Fruit fly (Drosophila melanogaster) whole organism, embryonic: Measurements from ENCODE around the gene CG46307.

Experiments used
- B-H1 ChIP-seq: fragments of 200-800 bp; sonication (Bioruptor generic); IDR thresholded peaks from 3 replicates; pipeline ENCODE4 v1.3.6; 2022; ENCODE audit warnings: missing biosample characterization, missing genetic modification characterization
- B-H2 ChIP-seq: fragments of 200-800 bp; sonication (Bioruptor generic); optimal IDR thresholded peaks from 2 replicates; lab custom pipeline; 2018; ENCODE audit warnings: missing biosample characterization, mild to moderate bottlenecking, missing genetic modification characterization
- CG10979 ChIP-seq: fragments of 200-800 bp; sonication (Bioruptor generic); optimal IDR thresholded peaks from 2 replicates; lab custom pipeline; 2018; ENCODE audit warnings: missing biosample characterization, mild to moderate bottlenecking, missing genetic modification characterization, moderate library complexity
- CG11456 ChIP-seq: fragments of 200-800 bp; sonication (Bioruptor generic); IDR thresholded peaks from 3 replicates; pipeline ENCODE4 v1.3.6; 2022; ENCODE audit warnings: missing biosample characterization, missing genetic modification characterization
- CG12155 ChIP-seq: fragments of 200-800 bp; sonication (Bioruptor generic); optimal IDR thresholded peaks from 3 replicates; lab custom pipeline; 2016; ENCODE audit warnings: missing biosample characterization, missing genetic modification characterization
- CG14965 ChIP-seq: fragments of 200-800 bp; sonication (Bioruptor generic); optimal IDR thresholded peaks from 2 replicates; lab custom pipeline; 2016; ENCODE audit warnings: missing biosample characterization, missing genetic modification characterization, borderline replicate concordance
- CG15479 ChIP-seq: fragments of 200-800 bp; sonication (Bioruptor generic); optimal IDR thresholded peaks from 3 replicates; lab custom pipeline; 2019; ENCODE audit warnings: missing biosample characterization, mild to moderate bottlenecking, missing genetic modification characterization, moderate library complexity
- CG15601 ChIP-seq: fragments of 200-800 bp; sonication (Bioruptor generic); optimal IDR thresholded peaks from 3 replicates; lab custom pipeline; 2019; ENCODE audit warnings: missing biosample characterization, mild to moderate bottlenecking, missing genetic modification characterization, moderate library complexity
- CG17328 ChIP-seq: fragments of 200-800 bp; sonication (Bioruptor generic); IDR thresholded peaks from 2 replicates; pipeline ENCODE4 v1.3.6; 2022; ENCODE audit warnings: missing biosample characterization, missing genetic modification characterization
- CG17361 ChIP-seq: fragments of 200-800 bp; sonication (Bioruptor generic); IDR thresholded peaks from 3 replicates; pipeline ENCODE4 v1.3.6; 2022; ENCODE audit warnings: missing biosample characterization, missing genetic modification characterization
- CG17385 ChIP-seq: fragments of 200-800 bp; sonication (Bioruptor generic); optimal IDR thresholded peaks from 3 replicates; lab custom pipeline; 2018; ENCODE audit warnings: missing biosample characterization, mild to moderate bottlenecking, missing genetic modification characterization
- CG1792 ChIP-seq: fragments of 200-800 bp; sonication (Bioruptor generic); optimal IDR thresholded peaks from 2 replicates; lab custom pipeline; 2016; ENCODE audit warnings: missing biosample characterization, missing genetic modification characterization
- CG18011 ChIP-seq: fragments of 200-800 bp; sonication (Bioruptor generic); optimal IDR thresholded peaks from 2 replicates; lab custom pipeline; 2017; ENCODE audit warnings: missing biosample characterization, missing genetic modification characterization, mild to moderate bottlenecking, moderate library complexity, missing genotype
- CG18764 ChIP-seq: fragments of 200-800 bp; sonication (Bioruptor generic); optimal IDR thresholded peaks from 3 replicates; lab custom pipeline; 2016; ENCODE audit warnings: missing biosample characterization, missing genetic modification characterization
- CG2202 ChIP-seq: fragments of 200-800 bp; sonication (Bioruptor generic); optimal IDR thresholded peaks from 2 replicates; lab custom pipeline; 2018; ENCODE audit warnings: missing biosample characterization, mild to moderate bottlenecking, missing genetic modification characterization
- CG2712 ChIP-seq: fragments of 200-800 bp; optimal IDR thresholded peaks from 3 replicates; lab custom pipeline; 2019; ENCODE audit warnings: missing biosample characterization, mild to moderate bottlenecking, missing genetic modification characterization, moderate library complexity
- CG3065 ChIP-seq: fragments of 200-800 bp; sonication (Bioruptor generic); optimal IDR thresholded peaks from 2 replicates; lab custom pipeline; 2016; ENCODE audit warnings: missing biosample characterization, missing genetic modification characterization
- CG31441 ChIP-seq: fragments of 200-800 bp; sonication (Bioruptor generic); IDR thresholded peaks from 2 replicates; pipeline ENCODE4 v1.3.6; 2022; ENCODE audit warnings: missing biosample characterization, missing genetic modification characterization
- CG3163 ChIP-seq: fragments of 200-800 bp; sonication (Bioruptor generic); optimal IDR thresholded peaks from 3 replicates; lab custom pipeline; 2016; ENCODE audit warnings: missing biosample characterization, missing genetic modification characterization
- CG33557 ChIP-seq: fragments of 200-800 bp; sonication (Bioruptor generic); optimal IDR thresholded peaks from 2 replicates; lab custom pipeline; 2019; ENCODE audit warnings: missing biosample characterization, mild to moderate bottlenecking, missing genetic modification characterization, moderate library complexity
- CG42726 ChIP-seq: fragments of 200-800 bp; sonication (Bioruptor generic); IDR thresholded peaks from 2 replicates; pipeline ENCODE4 v1.3.6; 2022; ENCODE audit warnings: missing biosample characterization, missing genetic modification characterization; ENCODE audit not compliant: partially characterized antibody
- CG5953 ChIP-seq: fragments of 200-800 bp; sonication (Bioruptor generic); IDR thresholded peaks from 2 replicates; pipeline ENCODE4 v1.3.6; 2022; ENCODE audit warnings: missing biosample characterization, missing genetic modification characterization
- CG7963 ChIP-seq: fragments of 200-800 bp; sonication (Bioruptor generic); IDR thresholded peaks from 3 replicates; pipeline ENCODE4 v1.3.6; 2022; ENCODE audit warnings: missing biosample characterization, missing genetic modification characterization; ENCODE audit not compliant: partially characterized antibody
- CTCF ChIP-seq: fragments of 200-800 bp; sonication (Bioruptor generic); optimal IDR thresholded peaks from 2 replicates; lab custom pipeline; 2017; ENCODE audit warnings: missing biosample characterization, mild to moderate bottlenecking, missing genetic modification characterization, moderate library complexity
- Dll ChIP-seq: fragments of 200-800 bp; sonication (Bioruptor generic); IDR thresholded peaks from 4 replicates; pipeline ENCODE4 v1.3.6; 2022; ENCODE audit warnings: missing biosample characterization, missing genetic modification characterization; ENCODE audit not compliant: partially characterized antibody
- Fer3 ChIP-seq: fragments of 200-800 bp; sonication (Bioruptor generic); optimal IDR thresholded peaks from 2 replicates; lab custom pipeline; 2018; ENCODE audit warnings: missing biosample characterization, mild to moderate bottlenecking, missing genetic modification characterization, moderate library complexity
- HmgD ChIP-seq: fragments of 200-800 bp; sonication (Bioruptor generic); optimal IDR thresholded peaks from 3 replicates; lab custom pipeline; 2016; ENCODE audit warnings: missing biosample characterization, missing genetic modification characterization
- Jarid2 ChIP-seq: fragments of 200-800 bp; sonication (Bioruptor generic); optimal IDR thresholded peaks from 3 replicates; lab custom pipeline; 2017; ENCODE audit warnings: mild to moderate bottlenecking, missing biosample characterization, missing genetic modification reagents, missing genetic modification characterization
- Med ChIP-seq: fragments of 200-800 bp; sonication (Bioruptor generic); peaks from one replicate; lab custom pipeline; 2016; ENCODE audit warnings: missing biosample characterization, missing genetic modification characterization, mild to moderate bottlenecking, inconsistent platforms, moderate library complexity
- Meics ChIP-seq: fragments of 200-800 bp; sonication (Bioruptor generic); optimal IDR thresholded peaks from 2 replicates; lab custom pipeline; 2017; ENCODE audit warnings: missing biosample characterization, mild to moderate bottlenecking, missing genetic modification characterization
- NC2α ChIP-seq: fragments of 200-800 bp; sonication (Bioruptor generic); optimal IDR thresholded peaks from 2 replicates; lab custom pipeline; 2016; ENCODE audit warnings: missing biosample characterization, missing genetic modification characterization
- Pdp1 ChIP-seq, 2 experiments: fragments of 200-800 bp; sonication (Bioruptor generic); optimal IDR thresholded peaks; 3 replicates each; lab custom pipeline; 2016; ENCODE audit warnings: missing biosample characterization in 2 of 2, missing genetic modification characterization in 2 of 2, mild to moderate bottlenecking in 1 of 2, moderate library complexity in 1 of 2
- Sry-δ ChIP-seq: fragments of 200-800 bp; sonication (Bioruptor generic); optimal IDR thresholded peaks from 2 replicates; lab custom pipeline; 2016; ENCODE audit warnings: missing biosample characterization, missing genetic modification characterization
- Usf ChIP-seq: fragments of 200-800 bp; sonication (Bioruptor generic); optimal IDR thresholded peaks from 2 replicates; lab custom pipeline; 2017; ENCODE audit warnings: missing genotype, missing biosample characterization, missing genetic modification characterization
- ap ChIP-seq: fragments of 200-800 bp; sonication (Bioruptor generic); IDR thresholded peaks from 2 replicates; pipeline ENCODE4 v1.3.6; 2022; ENCODE audit warnings: missing biosample characterization, missing genetic modification characterization
- ato ChIP-seq: fragments of 200-800 bp; sonication (Bioruptor generic); IDR thresholded peaks from 2 replicates; pipeline ENCODE4 v1.3.6; 2022; ENCODE audit warnings: missing biosample characterization, missing genetic modification characterization; ENCODE audit not compliant: partially characterized antibody
- crc ChIP-seq: fragments of 200-800 bp; sonication (Bioruptor generic); optimal IDR thresholded peaks from 2 replicates; lab custom pipeline; 2016; ENCODE audit warnings: missing biosample characterization, missing genetic modification characterization
- crol ChIP-seq: fragments of 200-800 bp; sonication (Bioruptor generic); IDR thresholded peaks from 2 replicates; pipeline ENCODE4 v1.3.6; 2022; ENCODE audit warnings: missing biosample characterization, missing genetic modification characterization
- gcm ChIP-seq: fragments of 200-800 bp; sonication (Bioruptor generic); optimal IDR thresholded peaks from 2 replicates; lab custom pipeline; 2019; ENCODE audit warnings: missing biosample characterization, mild to moderate bottlenecking, missing genetic modification characterization, moderate library complexity
- hbn ChIP-seq: fragments of 200-800 bp; sonication (Bioruptor generic); IDR thresholded peaks from 2 replicates; pipeline ENCODE4 v1.3.6; 2022; ENCODE audit warnings: missing biosample characterization, missing genetic modification characterization; ENCODE audit not compliant: partially characterized antibody
- hth ChIP-seq: fragments of >200 bp; optimal IDR thresholded peaks from 2 replicates; lab custom pipeline; 2017; ENCODE audit warnings: inconsistent platforms
- kni ChIP-seq: fragments of 200-800 bp; sonication (Bioruptor generic); optimal IDR thresholded peaks from 3 replicates; lab custom pipeline; 2017; ENCODE audit warnings: mild to moderate bottlenecking, missing biosample characterization, missing genetic modification reagents, missing genetic modification characterization
- knrl ChIP-seq: fragments of 200-800 bp; sonication (Bioruptor generic); IDR thresholded peaks from 3 replicates; pipeline ENCODE4 v1.3.6; 2022; ENCODE audit warnings: missing biosample characterization, missing genetic modification characterization; ENCODE audit not compliant: partially characterized antibody
- lab ChIP-seq: fragments of 200-800 bp; sonication (Bioruptor generic); optimal IDR thresholded peaks from 3 replicates; lab custom pipeline; 2017; ENCODE audit warnings: missing biosample characterization, missing genetic modification characterization, mild to moderate bottlenecking, moderate library complexity, missing genetic modification reagents
- otp ChIP-seq: fragments of 200-800 bp; sonication (Bioruptor generic); IDR thresholded peaks from 3 replicates; pipeline ENCODE4, ENCODE4 v1.3.6; 2022; ENCODE audit warnings: missing biosample characterization, missing genetic modification characterization
- peb ChIP-seq: fragments of 200-800 bp; sonication (Bioruptor generic); IDR thresholded peaks from 2 replicates; pipeline ENCODE4 v1.3.6; 2022; ENCODE audit warnings: missing biosample characterization, missing genetic modification characterization
- pita ChIP-seq: fragments of 200-800 bp; sonication (Bioruptor generic); optimal IDR thresholded peaks from 2 replicates; lab custom pipeline; 2017; ENCODE audit warnings: missing biosample characterization, mild to moderate bottlenecking, missing genetic modification characterization
- pzg ChIP-seq: fragments of 200-800 bp; sonication (Bioruptor generic); optimal IDR thresholded peaks from 3 replicates; lab custom pipeline; 2018; ENCODE audit warnings: missing biosample characterization, mild to moderate bottlenecking, missing genetic modification characterization, moderate library complexity
- sisA ChIP-seq: fragments of 200-800 bp; sonication (Bioruptor generic); IDR thresholded peaks from 2 replicates; pipeline ENCODE4 v1.3.6; 2022; ENCODE audit warnings: missing biosample characterization, missing genetic modification characterization
- so ChIP-seq: fragments of 200-800 bp; sonication (Bioruptor generic); IDR thresholded peaks from 3 replicates; pipeline ENCODE4 v1.3.6; 2022; ENCODE audit warnings: missing biosample characterization, missing genetic modification characterization
- tgo ChIP-seq: fragments of 200-800 bp; sonication (Bioruptor generic); IDR thresholded peaks from 3 replicates; pipeline ENCODE4 v1.3.6; 2022; ENCODE audit warnings: missing biosample characterization, missing genetic modification characterization

The CG46307 gene

DNA sequence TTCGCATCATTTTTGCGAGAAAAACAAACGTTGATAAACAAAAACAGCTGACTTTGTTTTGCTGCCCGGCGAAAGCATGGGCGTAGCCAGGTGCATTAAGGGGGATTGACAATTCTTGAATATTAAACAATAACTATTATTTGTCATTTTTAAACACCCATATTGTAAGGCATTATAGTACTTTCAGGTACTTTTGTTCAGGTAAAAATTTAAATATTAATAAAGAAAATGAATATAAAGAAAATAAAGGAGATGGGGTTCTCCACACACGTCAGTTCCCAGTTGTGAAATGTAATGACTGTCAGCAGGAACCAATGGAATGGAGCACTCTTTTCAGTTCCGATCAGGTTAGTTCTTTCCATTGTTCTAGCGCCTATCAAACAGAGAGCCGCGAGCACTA, 54.2 kb downstream of the CG46307 start, which contains the start of the genes Coq3 and Pld3 (continued):
- TF ChIP-seq Sry-δ (GFP tag; lab: Kevin White, UChicago) (peak; percentile 23), B-H2 (GFP tag; lab: Kevin White, UChicago) (peak; percentile 87), CG5953 (GFP tag; lab: Robert Waterston, UW) (peak; percentile 61; the same call in 1 of the 2 replicates), kni (GFP tag; lab: Kevin White, UChicago) (no peak), CG11456 (peak; percentile 85), ato (GFP tag; lab: Robert Waterston, UW) (no peak), tgo (GFP tag; lab: Robert Waterston, UW) (peak; percentile 79), CG12155 (GFP tag; lab: Kevin White, UChicago) (peak; percentile 88), sisA (peak; percentile 76), CG17361 (peak; percentile 87), CG17385 (GFP tag; lab: Kevin White, UChicago) (peak; percentile 74), hbn (GFP tag; lab: Robert Waterston, UW) (no peak), CG1792 (peak; percentile 43), NC2α (GFP tag; lab: Kevin White, UChicago) (no peak), crol (no peak), Dll (GFP tag; lab: Robert Waterston, UW) (no peak), CG2712 (tag; lab: Kevin White, UChicago) (peak; percentile 88), CG14965 (GFP tag; lab: Kevin White, UChicago) (no peak), ap (GFP tag; lab: Robert Waterston, UW) (0 out of 2 replicates have a peak, but pooled peaks have one; percentile 19), knrl (GFP tag; lab: Robert Waterston, UW) (no peak), HmgD (GFP tag; lab: Kevin White, UChicago) (no peak), pita (GFP tag; lab: Kevin White, UChicago) (no peak), CG3163 (GFP tag; lab: Kevin White, UChicago) (peak; percentile 7), CG18764 (peak; percentile 65), CG7963 (GFP tag; lab: Robert Waterston, UW) (no peak), crc (peak; percentile 38), CG18011 (GFP tag; lab: Kevin White, UChicago) (peak; percentile 76), Jarid2 (GFP tag; lab: Kevin White, UChicago) (no peak), CG31441 (GFP tag; lab: Robert Waterston, UW) (peak; percentile 92), CTCF (GFP tag; lab: Kevin White, UChicago) (peak; percentile 21), gcm (GFP tag; lab: Kevin White, UChicago) (peak; percentile 67), Pdp1 (GFP tag; optimal IDR thresholded peaks at IDR 0.05; lab: Kevin White, UChicago) (peak; percentile 55 to 66), CG17328 (GFP tag; lab: Robert Waterston, UW) (peak; percentile 76), Med (peak; percentile 97), CG2202 (tag; lab: Kevin White, UChicago) (peak; percentile 63), B-H1 (GFP tag; lab: Robert Waterston, UW) (peak; percentile 61; the same call in 2 of the 3 replicates), CG33557 (GFP tag; lab: Kevin White, UChicago) (peak; percentile 54), otp (peak; percentile 72; the same call in 2 of the 3 replicates), peb (GFP tag; lab: Robert Waterston, UW) (0 out of 2 replicates have a peak, but pooled peaks have one; percentile 13), CG42726 (GFP tag; lab: Robert Waterston, UW) (no peak), hth (lab: Kevin White, UChicago) (no peak), Meics (GFP tag; lab: Kevin White, UChicago) (peak; percentile 86), CG10979 (tag; lab: Kevin White, UChicago) (peak; percentile 80), CG15601 (tag; lab: Kevin White, UChicago) (peak; percentile 73), Usf (GFP tag; lab: Kevin White, UChicago) (peak; percentile 75), pzg (GFP tag; lab: Kevin White, UChicago) (peak; percentile 32), so (GFP tag; lab: Robert Waterston, UW) (peak; percentile 68; the same call in 2 of the 3 replicates), Fer3 (peak; percentile 86), CG3065 (GFP tag; lab: Kevin White, UChicago) (peak; percentile 52), CG15479 (peak; percentile 15), lab (GFP tag; lab: Kevin White, UChicago) (peak; percentile 92)
